Fruit fly (Drosophila melanogaster): ENCODE measurements around the gene CG8519.

The CG8519 gene

dm6 chr3L:6705865-6706264 is 1.2 kb downstream of the CG8519 start (continued):
- TF ChIP-seq CG1024 (GFP tag; IDR thresholded peaks at IDR 0.05): peak; percentile 66; the same call in 1 of the 2 replicates
- peak; percentile 61 for TF ChIP-seq CG32772 (GFP tag; IDR thresholded peaks at IDR 0.05)
- no peak for TF ChIP-seq ham (GFP tag; IDR thresholded peaks at IDR 0.05)
- no peak for TF ChIP-seq Dp (GFP tag; optimal IDR thresholded peaks at IDR 0.05)
- TF ChIP-seq CG9876 (GFP tag; optimal IDR thresholded peaks at IDR 0.05): no peak
- TF ChIP-seq hbn (GFP tag; IDR thresholded peaks at IDR 0.05; ENCODE audit: partially characterized antibody): no peak
- TF ChIP-seq Deaf1 (tag; optimal IDR thresholded peaks at IDR 0.05): peak; percentile 36
- TF ChIP-seq pho (GFP tag; optimal IDR thresholded peaks at IDR 0.05): no peak
- TF ChIP-seq tna (GFP tag; IDR thresholded peaks at IDR 0.05; ENCODE audit: partially characterized antibody): no peak
- no peak for TF ChIP-seq CG10321 (GFP tag; IDR thresholded peaks at IDR 0.05)
- TF ChIP-seq oc (tag; optimal IDR thresholded peaks at IDR 0.05): peak; percentile 71
- TF ChIP-seq CG8944 (GFP tag; optimal IDR thresholded peaks at IDR 0.05): peak; percentile 25
- no peak for TF ChIP-seq CG8765 (GFP tag; IDR thresholded peaks at IDR 0.05)
- peak; percentile 81 for TF ChIP-seq CG2678 (tag; optimal IDR thresholded peaks at IDR 0.05)
- peak; percentile 70 for TF ChIP-seq CG17385 (GFP tag; optimal IDR thresholded peaks at IDR 0.05)
- peak; percentile 67 for TF ChIP-seq Rfx (GFP tag; IDR thresholded peaks at IDR 0.05)
- TF ChIP-seq grn (GFP tag; optimal IDR thresholded peaks at IDR 0.05): no peak
- TF ChIP-seq emc (GFP tag; optimal IDR thresholded peaks at IDR 0.05): no peak
- TF ChIP-seq rib (GFP tag; IDR thresholded peaks at IDR 0.05): no peak
- TF ChIP-seq CG6854 (GFP tag; optimal IDR thresholded peaks at IDR 0.05): peak; percentile 34
- peak; percentile 31 for TF ChIP-seq sug (tag; optimal IDR thresholded peaks at IDR 0.05)
- TF ChIP-seq CG1529 (GFP tag; optimal IDR thresholded peaks at IDR 0.05): peak; percentile 31
- TF ChIP-seq hb (GFP tag; IDR thresholded peaks at IDR 0.05; ENCODE audit: partially characterized antibody): no peak
- TF ChIP-seq tx (GFP tag; optimal IDR thresholded peaks at IDR 0.05): no peak
- no peak for TF ChIP-seq Dek (tag; optimal IDR thresholded peaks at IDR 0.05)
- no peak for TF ChIP-seq Rx (GFP tag; IDR thresholded peaks at IDR 0.05)
- peak; percentile 55 for TF ChIP-seq CG10267 (tag; optimal IDR thresholded peaks at IDR 0.05)
- peak; percentile 18 for TF ChIP-seq zf30C (GFP tag; optimal IDR thresholded peaks at IDR 0.05)
- TF ChIP-seq kay (GFP tag; optimal IDR thresholded peaks at IDR 0.05): no peak
- peak; percentile 31 for TF ChIP-seq CG12155 (GFP tag; optimal IDR thresholded peaks at IDR 0.05)
- no peak for TF ChIP-seq Neu2 (GFP tag; optimal IDR thresholded peaks at IDR 0.05; ENCODE audit: borderline replicate concordance)
- TF ChIP-seq bab2 (GFP tag; optimal IDR thresholded peaks at IDR 0.05): peak; percentile 51
- TF ChIP-seq Mes4 (GFP tag; optimal IDR thresholded peaks at IDR 0.05): peak; percentile 13
- no peak for TF ChIP-seq Elba2 (GFP tag; optimal IDR thresholded peaks at IDR 0.05)
- TF ChIP-seq ash1 (GFP tag; optimal IDR thresholded peaks at IDR 0.05): no peak
- TF ChIP-seq H15 (GFP tag; IDR thresholded peaks at IDR 0.05): 0 out of 3 replicates have a peak, but pooled peaks have one; percentile 19
- no peak for TF ChIP-seq dimm (GFP tag; IDR thresholded peaks at IDR 0.05)
- no peak for TF ChIP-seq da (GFP tag; optimal IDR thresholded peaks at IDR 0.05)
- TF ChIP-seq CG4360 (GFP tag; IDR thresholded peaks at IDR 0.05): 0 out of 2 replicates have a peak, but pooled peaks have one; percentile 31
- TF ChIP-seq CG4282 (GFP tag; optimal IDR thresholded peaks at IDR 0.05): no peak
- peak; percentile 20 for TF ChIP-seq CG15514 (GFP tag; optimal IDR thresholded peaks at IDR 0.05)
- no peak for TF ChIP-seq psq (GFP tag; optimal IDR thresholded peaks at IDR 0.05)
- peak in 1 of 2 experiments; percentile 4 for TF ChIP-seq crp (GFP tag; optimal IDR thresholded peaks at IDR 0.05)
- peak; percentile 50 for TF ChIP-seq CG12219 (GFP tag; optimal IDR thresholded peaks at IDR 0.05)
- TF ChIP-seq CoRest (tag; optimal IDR thresholded peaks at IDR 0.05): peak; percentile 72
- no peak for TF ChIP-seq CG13287 (GFP tag; IDR thresholded peaks at IDR 0.05; ENCODE audit: partially characterized antibody)
- peak; percentile 13 for TF ChIP-seq CG9609 (GFP tag; optimal IDR thresholded peaks at IDR 0.05)
- TF ChIP-seq CG17612 (GFP tag; IDR thresholded peaks at IDR 0.05): no peak
- no peak for TF ChIP-seq CG16813 (GFP tag; IDR thresholded peaks at IDR 0.05; ENCODE audit: partially characterized antibody)
- TF ChIP-seq nau (GFP tag; optimal IDR thresholded peaks at IDR 0.05): peak; percentile 69
- TF ChIP-seq eve (GFP tag; optimal IDR thresholded peaks at IDR 0.05): peak in 1 of 2 experiments; percentile 63

All from whole organism, embryonic.